Worm (Caenorhabditis elegans): Measurements from ENCODE around the gene nhr-147.
"Not testable (repeated sequence)": the region's sequence is repeated elsewhere in the genome, so short reads cannot be mapped to it uniquely, and the experiment has no call there.

nhr-147 gene

ce11 chrV:7325285-7325684 lies 20.3 kb upstream of the nhr-147 start, which contains the start of gene srx-92:
TSS of gene srx-92 (minus strand) at chrV:7325385.
- no peak for TF ChIP-seq flt-1 (GFP tag; IDR thresholded peaks at IDR 0.05)

ce11 chrV:7326928-7327327 lies 18.7 kb upstream of the nhr-147 start, which contains the start of gene F10G2.4:
TSS of gene F10G2.4 (plus strand) at chrV:7327228.
- TF ChIP-seq tbx-37 (GFP tag; conservative IDR thresholded peaks at IDR 0.05) (no peak), sea-1 (GFP tag; conservative IDR thresholded peaks at IDR 0.05) (no peak), hnd-1 (tag; optimal IDR thresholded peaks at IDR 0.05) (no peak), hmg-4 (GFP tag; optimal IDR thresholded peaks at IDR 0.05) (no peak), tra-4 (tag; optimal IDR thresholded peaks at IDR 0.05) (no peak), ceh-13 (GFP tag; optimal IDR thresholded peaks at IDR 0.05) (no peak), aly-1 (tag; optimal IDR thresholded peaks at IDR 0.05) (no peak), tbx-11 (GFP tag; IDR thresholded peaks at IDR 0.05) (no peak), ceh-36 (tag; optimal IDR thresholded peaks at IDR 0.05) (no peak)

ce11 chrV:7328092-7328491 lies 17.5 kb upstream of the nhr-147 start, which contains the start of gene clec-7:
TSS of gene clec-7 (plus strand) at chrV:7328392.
- TF ChIP-seq scrt-1 (GFP tag; IDR thresholded peaks at IDR 0.05) = no peak
- no peak for TF ChIP-seq hmbx-1 (tag; optimal IDR thresholded peaks at IDR 0.05)
- no peak for TF ChIP-seq aly-1 (tag; optimal IDR thresholded peaks at IDR 0.05)
- no peak for TF ChIP-seq ceh-36 (tag; optimal IDR thresholded peaks at IDR 0.05)
- TF ChIP-seq tra-4 (tag; optimal IDR thresholded peaks at IDR 0.05) = no peak
- TF ChIP-seq B0310.2 (tag; optimal IDR thresholded peaks at IDR 0.05) = no peak
- no peak for TF ChIP-seq tbx-37 (GFP tag; conservative IDR thresholded peaks at IDR 0.05)
- no peak for TF ChIP-seq flt-1 (GFP tag; IDR thresholded peaks at IDR 0.05)
- no peak for TF ChIP-seq ceh-13 (GFP tag; optimal IDR thresholded peaks at IDR 0.05)
- no peak for TF ChIP-seq hmg-4 (GFP tag; optimal IDR thresholded peaks at IDR 0.05)
- no peak for TF ChIP-seq ets-7 (tag; optimal IDR thresholded peaks at IDR 0.05)
- TF ChIP-seq hnd-1 (tag; optimal IDR thresholded peaks at IDR 0.05) = no peak
- no peak for TF ChIP-seq pes-1 (GFP tag; IDR thresholded peaks at IDR 0.05)
- TF ChIP-seq tbx-11 (GFP tag; IDR thresholded peaks at IDR 0.05) = no peak
- TF ChIP-seq ama-1 (optimal IDR thresholded peaks at IDR 0.05) = no peak
- TF ChIP-seq sea-1 (GFP tag; conservative IDR thresholded peaks at IDR 0.05) = no peak
- TF ChIP-seq F13C5.2 (tag; optimal IDR thresholded peaks at IDR 0.05) = no peak

ce11 chrV:7330868-7331267 lies 14.7 kb upstream of the nhr-147 start, which contains the start of gene F10G2.2:
TSS of gene F10G2.2 (plus strand) at chrV:7331168.
- TF ChIP-seq ama-1 (optimal IDR thresholded peaks at IDR 0.05) (no peak), ets-7 (tag; optimal IDR thresholded peaks at IDR 0.05) (no peak), hmg-4 (GFP tag; optimal IDR thresholded peaks at IDR 0.05) (no peak), pes-1 (GFP tag; IDR thresholded peaks at IDR 0.05) (no peak), hmbx-1 (tag; optimal IDR thresholded peaks at IDR 0.05) (no peak), tra-4 (tag; optimal IDR thresholded peaks at IDR 0.05) (no peak), F13C5.2 (tag; optimal IDR thresholded peaks at IDR 0.05) (no peak), B0310.2 (tag; optimal IDR thresholded peaks at IDR 0.05) (no peak), aly-1 (tag; optimal IDR thresholded peaks at IDR 0.05) (no peak), flt-1 (GFP tag; IDR thresholded peaks at IDR 0.05) (no peak), scrt-1 (GFP tag; IDR thresholded peaks at IDR 0.05) (no peak), tbx-37 (GFP tag; conservative IDR thresholded peaks at IDR 0.05) (no peak), ceh-36 (tag; optimal IDR thresholded peaks at IDR 0.05) (no peak), ceh-13 (GFP tag; optimal IDR thresholded peaks at IDR 0.05) (no peak), sea-1 (GFP tag; conservative IDR thresholded peaks at IDR 0.05) (no peak), hnd-1 (tag; optimal IDR thresholded peaks at IDR 0.05) (no peak), tbx-11 (GFP tag; IDR thresholded peaks at IDR 0.05) (no peak)

- TF ChIP-seq ets-7 (tag; optimal IDR thresholded peaks at IDR 0.05) = no peak
- no peak for TF ChIP-seq hnd-1 (tag; optimal IDR thresholded peaks at IDR 0.05)
- TF ChIP-seq tbx-37 (GFP tag; conservative IDR thresholded peaks at IDR 0.05) = no peak
- no peak for TF ChIP-seq hmg-4 (GFP tag; optimal IDR thresholded peaks at IDR 0.05)
- TF ChIP-seq B0310.2 (tag; optimal IDR thresholded peaks at IDR 0.05) = no peak
- TF ChIP-seq ceh-13 (GFP tag; optimal IDR thresholded peaks at IDR 0.05) = no peak
- no peak for TF ChIP-seq ceh-36 (tag; optimal IDR thresholded peaks at IDR 0.05)
- no peak for TF ChIP-seq ama-1 (optimal IDR thresholded peaks at IDR 0.05)
- TF ChIP-seq sea-1 (GFP tag; conservative IDR thresholded peaks at IDR 0.05) = no peak
- no peak for TF ChIP-seq hmbx-1 (tag; optimal IDR thresholded peaks at IDR 0.05)
Measured at ce11 chrV:7332253-7332652, 13.3 kb upstream of the nhr-147 start, which contains the start of gene F10G2.1. TSS of gene F10G2.1 (plus strand) at chrV:7332553.

- not testable (repeated sequence) for TF ChIP-seq ceh-36 (tag; optimal IDR thresholded peaks at IDR 0.05); ets-7 (tag; optimal IDR thresholded peaks at IDR 0.05); pes-1 (GFP tag; IDR thresholded peaks at IDR 0.05)
Measured at ce11 chrV:7337218-7337617, 8.4 kb upstream of the nhr-147 start, which contains the start of gene F10G2.7. TSS of gene F10G2.7 (minus strand) at chrV:7337318.

- TF ChIP-seq hmbx-1 (tag; optimal IDR thresholded peaks at IDR 0.05) = no peak
- no peak for TF ChIP-seq tbx-37 (GFP tag; conservative IDR thresholded peaks at IDR 0.05)
- TF ChIP-seq scrt-1 (GFP tag; IDR thresholded peaks at IDR 0.05) = no peak
- TF ChIP-seq tbx-11 (GFP tag; IDR thresholded peaks at IDR 0.05) = no peak
- no peak for TF ChIP-seq F13C5.2 (tag; optimal IDR thresholded peaks at IDR 0.05)
- no peak for TF ChIP-seq hmg-4 (GFP tag; optimal IDR thresholded peaks at IDR 0.05)
- TF ChIP-seq hnd-1 (tag; optimal IDR thresholded peaks at IDR 0.05) = no peak
- no peak for TF ChIP-seq ceh-13 (GFP tag; optimal IDR thresholded peaks at IDR 0.05)
- TF ChIP-seq ets-7 (tag; optimal IDR thresholded peaks at IDR 0.05) = no peak
- TF ChIP-seq tra-4 (tag; optimal IDR thresholded peaks at IDR 0.05) = no peak
- no peak for TF ChIP-seq pes-1 (GFP tag; IDR thresholded peaks at IDR 0.05)
- no peak for TF ChIP-seq sea-1 (GFP tag; conservative IDR thresholded peaks at IDR 0.05)
- no peak for TF ChIP-seq aly-1 (tag; optimal IDR thresholded peaks at IDR 0.05)
- TF ChIP-seq B0310.2 (tag; optimal IDR thresholded peaks at IDR 0.05) = no peak
- no peak for TF ChIP-seq ceh-36 (tag; optimal IDR thresholded peaks at IDR 0.05)
- no peak for TF ChIP-seq flt-1 (GFP tag; IDR thresholded peaks at IDR 0.05)
Measured at ce11 chrV:7339831-7340230, 5.8 kb upstream of the nhr-147 start, which contains the start of gene srh-187. TSS of gene srh-187 (minus strand) at chrV:7339931.

- TF ChIP-seq tbx-11 (GFP tag; IDR thresholded peaks at IDR 0.05) (no peak), tbx-37 (GFP tag; conservative IDR thresholded peaks at IDR 0.05) (no peak), ceh-36 (tag; optimal IDR thresholded peaks at IDR 0.05) (no peak), hmbx-1 (tag; optimal IDR thresholded peaks at IDR 0.05) (no peak), ama-1 (optimal IDR thresholded peaks at IDR 0.05) (no peak), hnd-1 (tag; optimal IDR thresholded peaks at IDR 0.05) (no peak)
Measured at ce11 chrV:7341942-7342341, 3.7 kb upstream of the nhr-147 start, which contains the start of the genes nhr-263 and nhr-148. TSS of gene nhr-263 (minus strand) at chrV:7342042. TSS of gene nhr-148 (plus strand) at chrV:7342156.

Measured in whole organism, early embryonic.